Worm (Caenorhabditis elegans) whole organism, young adult: ENCODE data around the gene ced-2.

Source experiments
- B0019.2 ChIP-seq: fragments of 200-800 bp; sonication (Bioruptor generic); conservative IDR thresholded peaks from 2 replicates; pipeline ENCODE4 v1.3.6; 2022; ENCODE audit warnings: missing genetic modification reagents, missing genetic modification characterization, missing compliant biosample characterization
- B0336.3 ChIP-seq: fragments of 200-800 bp; sonication (Bioruptor generic); IDR thresholded peaks from 2 replicates; pipeline ENCODE4 v1.3.6; 2022; ENCODE audit warnings: missing genetic modification characterization, missing compliant biosample characterization
- C06A6.2 ChIP-seq: fragments of 200-800 bp; sonication (Bioruptor generic); conservative IDR thresholded peaks from 2 replicates; pipeline ENCODE4 v1.3.6; 2022; ENCODE audit warnings: missing genetic modification characterization, missing compliant biosample characterization
- Y53G8AR.9 ChIP-seq: fragments of 200-800 bp; sonication (Bioruptor generic); conservative IDR thresholded peaks from 2 replicates; pipeline ENCODE4 v1.3.6; 2022; ENCODE audit warnings: missing genetic modification reagents, missing genetic modification characterization, missing compliant biosample characterization
- Y79H2A.3 ChIP-seq: fragments of 200-800 bp; sonication (Bioruptor generic); conservative IDR thresholded peaks from 2 replicates; pipeline ENCODE4 v1.3.6; 2022; ENCODE audit warnings: missing genetic modification reagents, missing genetic modification characterization, missing compliant biosample characterization
- Y95B8A.8 ChIP-seq: fragments of 200-800 bp; sonication (Bioruptor generic); IDR thresholded peaks from 2 replicates; pipeline ENCODE4 v1.3.6; 2022; ENCODE audit warnings: missing genetic modification reagents, missing genetic modification characterization, missing compliant biosample characterization
- ZK185.1 ChIP-seq: sonication (generic microtip); optimal IDR thresholded peaks from 2 replicates; lab custom pipeline; 2016; ENCODE audit warnings: mild to moderate bottlenecking, missing genetic modification characterization, missing compliant biosample characterization; ENCODE audit not compliant: poor library complexity, severe bottlenecking
- atf-7 ChIP-seq: sonication (generic microtip); optimal IDR thresholded peaks from 2 replicates; lab custom pipeline; 2017; ENCODE audit warnings: mild to moderate bottlenecking, missing genetic modification characterization, missing compliant biosample characterization
- attf-5 ChIP-seq: fragments of 200-800 bp; sonication (Bioruptor generic); optimal IDR thresholded peaks from 2 replicates; lab custom pipeline; 2018; ENCODE audit warnings: mild to moderate bottlenecking, missing genetic modification characterization, missing compliant biosample characterization
- ceh-100 ChIP-seq: fragments of 200-800 bp; sonication (Bioruptor generic); IDR thresholded peaks from 2 replicates; pipeline ENCODE4 v1.3.6; 2022; ENCODE audit warnings: missing genetic modification reagents, missing genetic modification characterization, missing compliant biosample characterization
- ceh-58 ChIP-seq: fragments of 200-800 bp; sonication (Bioruptor generic); IDR thresholded peaks from 2 replicates; pipeline ENCODE4 v1.3.6; 2022; ENCODE audit warnings: missing genetic modification characterization, missing compliant biosample characterization
- chd-7 ChIP-seq: sonication (generic microtip); optimal IDR thresholded peaks from 2 replicates; lab custom pipeline; 2016; ENCODE audit warnings: mild to moderate bottlenecking, missing genetic modification characterization, moderate library complexity, missing compliant biosample characterization
- die-1 ChIP-seq: sonication (generic microtip); optimal IDR thresholded peaks from 2 replicates; lab custom pipeline; 2016; ENCODE audit warnings: missing genotype, mild to moderate bottlenecking, missing genetic modification characterization, missing compliant biosample characterization
- dox-1 ChIP-seq: fragments of 200-800 bp; sonication (Bioruptor generic); IDR thresholded peaks from 2 replicates; pipeline ENCODE4 v1.3.6; 2022; ENCODE audit warnings: missing genetic modification reagents, missing genetic modification characterization, missing compliant biosample characterization
- egl-44 ChIP-seq: fragments of 200-800 bp; sonication (Bioruptor generic); IDR thresholded peaks from 2 replicates; pipeline ENCODE4 v1.3.6; 2022; ENCODE audit warnings: missing genetic modification reagents, missing genetic modification characterization, missing compliant biosample characterization
- ets-4 ChIP-seq: fragments of 200-800 bp; sonication (Bioruptor generic); optimal IDR thresholded peaks from 2 replicates; lab custom pipeline; 2018; ENCODE audit warnings: mild to moderate bottlenecking, missing genetic modification characterization, missing compliant biosample characterization
- gei-17 ChIP-seq: fragments of 200-800 bp; sonication (Bioruptor generic); optimal IDR thresholded peaks from 2 replicates; lab custom pipeline; 2018; ENCODE audit warnings: mild to moderate bottlenecking, missing genetic modification characterization, missing compliant biosample characterization
- him-1 ChIP-seq: sonication (generic microtip); optimal IDR thresholded peaks from 2 replicates; lab custom pipeline; 2016; ENCODE audit warnings: missing genotype, missing genetic modification reagents, missing genetic modification characterization, missing compliant biosample characterization
- hlh-12 ChIP-seq: sonication (generic microtip); optimal IDR thresholded peaks from 2 replicates; lab custom pipeline; 2016; ENCODE audit warnings: missing genetic modification characterization, missing compliant biosample characterization
- hmg-20 ChIP-seq: fragments of 200-800 bp; sonication (Bioruptor generic); IDR thresholded peaks from 2 replicates; pipeline ENCODE4 v1.3.6; 2022; ENCODE audit warnings: missing genetic modification reagents, missing genetic modification characterization, missing compliant biosample characterization
- hrde-1 ChIP-seq: sonication (generic microtip); optimal IDR thresholded peaks from 2 replicates; lab custom pipeline; 2016; ENCODE audit warnings: missing genetic modification characterization, mild to moderate bottlenecking, missing compliant biosample characterization, moderate library complexity, missing genotype, missing genetic modification reagents, borderline replicate concordance
- let-607 ChIP-seq, 2 experiments: fragments of 200-800 bp in 1 of 2; sonication (Bioruptor generic) in 1 of 2; sonication (generic microtip) in 1 of 2; optimal IDR thresholded peaks; 2 replicates each; lab custom pipeline; 2016 to 2018; ENCODE audit warnings: mild to moderate bottlenecking in 2 of 2, missing compliant biosample characterization in 2 of 2, missing genetic modification characterization in 2 of 2, moderate library complexity in 2 of 2, missing genotype in 1 of 2
- lin-40 ChIP-seq: sonication (generic microtip); optimal IDR thresholded peaks from 2 replicates; lab custom pipeline; 2016; ENCODE audit warnings: missing genetic modification characterization, mild to moderate bottlenecking, missing compliant biosample characterization, missing genotype, missing genetic modification reagents
- lin-54 ChIP-seq: fragments of 200-800 bp; sonication (Bioruptor generic); optimal IDR thresholded peaks from 2 replicates; lab custom pipeline; 2018; ENCODE audit warnings: mild to moderate bottlenecking, missing genetic modification characterization, missing compliant biosample characterization
- lsl-1 ChIP-seq: fragments of 200-800 bp; sonication (Bioruptor generic); optimal IDR thresholded peaks from 2 replicates; lab custom pipeline; 2018; ENCODE audit warnings: mild to moderate bottlenecking, missing genetic modification characterization, moderate library complexity, missing compliant biosample characterization
- madf-6 ChIP-seq: fragments of 200-800 bp; sonication (Bioruptor generic); IDR thresholded peaks from 2 replicates; pipeline ENCODE4 v1.3.6; 2022; ENCODE audit warnings: missing genetic modification reagents, missing genetic modification characterization, missing compliant biosample characterization
- mel-28 ChIP-seq: sonication (generic microtip); optimal IDR thresholded peaks from 2 replicates; lab custom pipeline; 2016; ENCODE audit warnings: borderline replicate concordance, mild to moderate bottlenecking, missing genetic modification characterization, missing compliant biosample characterization
- mes-4 ChIP-seq: sonication (generic microtip); optimal IDR thresholded peaks from 2 replicates; lab custom pipeline; 2016; ENCODE audit warnings: missing genotype, missing genetic modification characterization, missing compliant biosample characterization
- mxl-1 ChIP-seq: sonication (generic microtip); optimal IDR thresholded peaks from 2 replicates; lab custom pipeline; 2016; ENCODE audit warnings: missing genetic modification characterization, missing compliant biosample characterization
- nfyb-1 ChIP-seq: fragments of 200-800 bp; sonication (Bioruptor generic); IDR thresholded peaks from 2 replicates; pipeline ENCODE4 v1.3.6; 2022; ENCODE audit warnings: missing genetic modification reagents, missing genetic modification characterization, missing compliant biosample characterization
- nhr-179 ChIP-seq: sonication (generic microtip); optimal IDR thresholded peaks from 2 replicates; lab custom pipeline; 2016; ENCODE audit warnings: mild to moderate bottlenecking, missing genetic modification characterization, missing compliant biosample characterization
- nhr-90 ChIP-seq: sonication (generic microtip); optimal IDR thresholded peaks from 2 replicates; lab custom pipeline; 2016; ENCODE audit warnings: missing genotype, mild to moderate bottlenecking, missing genetic modification characterization, missing compliant biosample characterization
- pbrm-1 ChIP-seq: fragments of 200-800 bp; sonication (Bioruptor generic); IDR thresholded peaks from 2 replicates; pipeline ENCODE4 v1.3.6; 2022; ENCODE audit warnings: missing genetic modification reagents, missing genetic modification characterization, missing compliant biosample characterization
- pha-4 ChIP-seq: fragments of 150-350 bp; sonication (generic microtip); optimal IDR thresholded peaks from 2 replicates; lab custom pipeline; 2014; ENCODE audit warnings: missing biosample characterization, missing genetic modification reagents, missing genetic modification characterization
- rcor-1 ChIP-seq: fragments of 200-800 bp; sonication (Bioruptor generic); IDR thresholded peaks from 2 replicates; pipeline ENCODE4 v1.3.6; 2022; ENCODE audit warnings: missing genetic modification reagents, missing genetic modification characterization, missing compliant biosample characterization
- repo-1 ChIP-seq: sonication (generic microtip); optimal IDR thresholded peaks from 2 replicates; lab custom pipeline; 2017; ENCODE audit warnings: mild to moderate bottlenecking, missing genetic modification characterization, missing compliant biosample characterization
- sdz-38 ChIP-seq: sonication (generic microtip); optimal IDR thresholded peaks from 2 replicates; lab custom pipeline; 2016; ENCODE audit warnings: missing genotype, missing genetic modification characterization, missing compliant biosample characterization
- snpc-1.1 ChIP-seq: sonication (generic microtip); optimal IDR thresholded peaks from 2 replicates; lab custom pipeline; 2017; ENCODE audit warnings: missing genetic modification characterization, mild to moderate bottlenecking, missing compliant biosample characterization, antibody characterized with exemption, moderate library complexity, missing genotype, missing genetic modification reagents; ENCODE audit not compliant: insufficient read depth
- snpc-3.4 ChIP-seq: sonication (generic microtip); optimal IDR thresholded peaks from 2 replicates; lab custom pipeline; 2017; ENCODE audit warnings: missing genetic modification characterization, mild to moderate bottlenecking, missing compliant biosample characterization, antibody characterized with exemption, moderate library complexity, missing genotype, missing genetic modification reagents
- snpc-4 ChIP-seq, 5 experiments: fragments of 150-350 bp in 1 of 5; sonication (generic microtip) in 4 of 5; optimal IDR thresholded peaks; 2 replicates each; lab custom pipeline; 2014 to 2018; ENCODE audit warnings: missing genetic modification characterization in 5 of 5, missing biosample characterization in 3 of 5, antibody characterized with exemption in 2 of 5, mild to moderate bottlenecking in 2 of 5, missing compliant biosample characterization in 2 of 5, missing genotype in 2 of 5, moderate library complexity in 2 of 5, missing genetic modification reagents in 1 of 5
- somi-1 ChIP-seq: fragments of 200-800 bp; sonication (Bioruptor generic); optimal IDR thresholded peaks from 2 replicates; lab custom pipeline; 2018; ENCODE audit warnings: mild to moderate bottlenecking, missing genetic modification characterization, missing compliant biosample characterization
- tbp1 ChIP-seq: fragments of 200-800 bp; sonication (Bioruptor generic); optimal IDR thresholded peaks from 2 replicates; lab custom pipeline; 2018; ENCODE audit warnings: mild to moderate bottlenecking, missing genetic modification characterization, missing compliant biosample characterization
- tbx-9 ChIP-seq: sonication (generic microtip); optimal IDR thresholded peaks from 2 replicates; lab custom pipeline; 2016; ENCODE audit warnings: borderline replicate concordance, missing genetic modification characterization, inconsistent platforms, missing compliant biosample characterization
- zim-3 ChIP-seq: sonication (generic microtip); optimal IDR thresholded peaks from 2 replicates; lab custom pipeline; 2017; ENCODE audit warnings: mild to moderate bottlenecking, missing genetic modification characterization, moderate library complexity, missing compliant biosample characterization
- ztf-18 ChIP-seq: sonication (generic microtip); optimal IDR thresholded peaks from 2 replicates; lab custom pipeline; 2016; ENCODE audit warnings: missing genotype, mild to moderate bottlenecking, missing genetic modification characterization, missing compliant biosample characterization
- ztf-25 ChIP-seq: fragments of 200-800 bp; sonication (Bioruptor generic); IDR thresholded peaks from 2 replicates; pipeline ENCODE4 v1.3.6; 2022; ENCODE audit warnings: missing genetic modification reagents, missing genetic modification characterization, missing compliant biosample characterization
- ztf-28 ChIP-seq: fragments of 200-800 bp; sonication (Bioruptor generic); IDR thresholded peaks from 2 replicates; pipeline ENCODE4 v1.3.6; 2022; ENCODE audit warnings: missing genetic modification reagents, missing genetic modification characterization, missing compliant biosample characterization

The ced-2 gene

ce11 chrIV:1595802-1596201 lies 1.3 kb upstream of the ced-2 start, which contains the start of gene npp-8 (continued):
- TF ChIP-seq tbp1 (peak; percentile 70), Y95B8A.8 (GFP tag; lab: Robert Waterston, UW) (peak; percentile 91), him-1 (tag; lab: Kevin White, UChicago) (no peak), ceh-58 (GFP tag; lab: Robert Waterston, UW) (no peak), mes-4 (tag; lab: Kevin White, UChicago) (no peak), mel-28 (tag; lab: Kevin White, UChicago) (peak; percentile 25), Y79H2A.3 (GFP tag; lab: Robert Waterston, UW) (no peak), lin-40 (peak; percentile 89), egl-44 (GFP tag; lab: Robert Waterston, UW) (peak; percentile 59; the same call in 1 of the 2 replicates), rcor-1 (GFP tag; lab: Robert Waterston, UW) (peak; percentile 80), nhr-90 (tag; lab: Kevin White, UChicago) (peak; percentile 24), gei-17 (GFP tag; lab: Kevin White, UChicago) (peak; percentile 34), hrde-1 (tag; lab: Kevin White, UChicago) (peak; percentile 57), tbx-9 (no peak), nfyb-1 (peak; percentile 81), pbrm-1 (GFP tag; lab: Robert Waterston, UW) (peak; percentile 86), hlh-12 (tag; lab: Kevin White, UChicago) (no peak), Y53G8AR.9 (GFP tag; lab: Robert Waterston, UW) (peak; percentile 93), zim-3 (tag; lab: Kevin White, UChicago) (peak; percentile 54), hmg-20 (GFP tag; lab: Robert Waterston, UW) (0 out of 2 replicates have a peak, but pooled peaks have one; percentile 45), madf-6 (GFP tag; lab: Robert Waterston, UW) (peak; percentile 92), B0019.2 (GFP tag; lab: Robert Waterston, UW) (0 out of 2 replicates have a peak, but pooled peaks have one; percentile 25), attf-5 (peak; percentile 96), ceh-100 (GFP tag; lab: Robert Waterston, UW) (peak; percentile 89), B0336.3 (GFP tag; lab: Robert Waterston, UW) (peak; percentile 95), ztf-18 (tag; lab: Kevin White, UChicago) (peak; percentile 54), snpc-3.4 (tag; lab: Kevin White, UChicago) (peak; percentile 58), repo-1 (tag; lab: Kevin White, UChicago) (peak; percentile 73), die-1 (peak; percentile 19), dox-1 (GFP tag; lab: Robert Waterston, UW) (peak; percentile 96), atf-7 (tag; lab: Kevin White, UChicago) (peak; percentile 33), lsl-1 (GFP tag; lab: Kevin White, UChicago) (peak; percentile 78), ztf-28 (GFP tag; lab: Robert Waterston, UW) (peak; percentile 67; the same call in 1 of the 2 replicates), snpc-1.1 (tag; lab: Kevin White, UChicago) (peak; percentile 38), sdz-38 (tag; lab: Kevin White, UChicago) (no peak), lin-54 (GFP tag; lab: Kevin White, UChicago) (peak; percentile 96), let-607 (tag; optimal IDR thresholded peaks at IDR 0.05; lab: Kevin White, UChicago) (peak in 1 of 2 experiments; percentile 58), mxl-1 (tag; lab: Kevin White, UChicago) (no peak), ztf-25 (GFP tag; lab: Robert Waterston, UW) (no peak), ets-4 (GFP tag; lab: Kevin White, UChicago) (peak; percentile 20), snpc-4 (GFP tag; optimal IDR thresholded peaks at IDR 0.05; lab: Kevin White, UChicago) (peak; percentile 46), snpc-4 (tag; optimal IDR thresholded peaks at IDR 0.05; lab: Kevin White, UChicago) (peak; percentile 50 to 66 (median 59)), ZK185.1 (tag; lab: Kevin White, UChicago) (peak; percentile 90), chd-7 (tag; lab: Kevin White, UChicago) (peak; percentile 65), somi-1 (GFP tag; lab: Kevin White, UChicago) (peak; percentile 14), C06A6.2 (GFP tag; lab: Robert Waterston, UW) (peak; percentile 92), pha-4 (peak; percentile 62), nhr-179 (no peak)
